Fruit fly (Drosophila melanogaster): ENCODE data around the gene CG33170.

The CG33170 gene

dm6 chr3L:22822544-22823175 lies 41.7 kb upstream of the CG33170 start (continued):
- no peak for TF ChIP-seq CG30403 (GFP tag; optimal IDR thresholded peaks at IDR 0.05)
- TF ChIP-seq Blimp-1 (GFP tag; optimal IDR thresholded peaks at IDR 0.05): no peak
- no peak for TF ChIP-seq pb (GFP tag; optimal IDR thresholded peaks at IDR 0.05)
- TF ChIP-seq rib (GFP tag; IDR thresholded peaks at IDR 0.05): peak; percentile 86
- no peak for TF ChIP-seq CG2202 (tag; optimal IDR thresholded peaks at IDR 0.05)
- TF ChIP-seq ssp (GFP tag; IDR thresholded peaks at IDR 0.05): peak; percentile 43; the same call in 1 of the 2 replicates
- TF ChIP-seq CG14050 (GFP tag; IDR thresholded peaks at IDR 0.05): no peak
- TF ChIP-seq pfk (GFP tag; optimal IDR thresholded peaks at IDR 0.05): no peak
- TF ChIP-seq CG10431 (GFP tag; optimal IDR thresholded peaks at IDR 0.05): no peak
- peak; percentile 59; the same call in 1 of the 2 replicates for TF ChIP-seq CG32532 (GFP tag; IDR thresholded peaks at IDR 0.05)
- TF ChIP-seq CG3838 (GFP tag; optimal IDR thresholded peaks at IDR 0.05): no peak
- no peak for TF ChIP-seq CG13424 (tag; optimal IDR thresholded peaks at IDR 0.05)
- TF ChIP-seq CG12659 (GFP tag; optimal IDR thresholded peaks at IDR 0.05): no peak
- no peak for TF ChIP-seq CG8765 (GFP tag; IDR thresholded peaks at IDR 0.05)
- TF ChIP-seq croc (GFP tag; conservative IDR thresholded peaks at IDR 0.05): no peak
- TF ChIP-seq CG17802 (tag; optimal IDR thresholded peaks at IDR 0.05): no peak

dm6 chr3L:22823230-22823629 lies 41.2 kb upstream of the CG33170 start:
- no peak for TF ChIP-seq CG4854 (GFP tag; optimal IDR thresholded peaks at IDR 0.05)
- TF ChIP-seq gem (tag; optimal IDR thresholded peaks at IDR 0.05): no peak
- no peak for TF ChIP-seq CG13894 (tag; optimal IDR thresholded peaks at IDR 0.05)
- no peak for TF ChIP-seq CG2889 (GFP tag; IDR thresholded peaks at IDR 0.05)
- TF ChIP-seq corto (GFP tag; optimal IDR thresholded peaks at IDR 0.05): peak; percentile 33
- no peak for TF ChIP-seq CG33213 (GFP tag; optimal IDR thresholded peaks at IDR 0.05)
- TF ChIP-seq crol (GFP tag; IDR thresholded peaks at IDR 0.05): 0 out of 2 replicates have a peak, but pooled peaks have one; percentile 11
- TF ChIP-seq Scr (GFP tag; IDR thresholded peaks at IDR 0.05; ENCODE audit: partially characterized antibody): no peak
- no peak for TF ChIP-seq HmgD (GFP tag; optimal IDR thresholded peaks at IDR 0.05)
- TF ChIP-seq Eip74EF (GFP tag; optimal IDR thresholded peaks at IDR 0.05): no peak
- peak; percentile 1 for TF ChIP-seq Ets65A (GFP tag)
- no peak for TF ChIP-seq CG17186 (GFP tag; optimal IDR thresholded peaks at IDR 0.05)
- no peak for TF ChIP-seq az2 (GFP tag; optimal IDR thresholded peaks at IDR 0.05)
- no peak for TF ChIP-seq dimm (GFP tag; IDR thresholded peaks at IDR 0.05)
- no peak for TF ChIP-seq NC2β (GFP tag; optimal IDR thresholded peaks at IDR 0.05)
- TF ChIP-seq Myb (GFP tag; optimal IDR thresholded peaks at IDR 0.05): no peak
- TF ChIP-seq CG12744 (GFP tag; optimal IDR thresholded peaks at IDR 0.05): no peak
- 0 out of 3 replicates have a peak, but pooled peaks have one; percentile 13 for TF ChIP-seq HLH4C (GFP tag; IDR thresholded peaks at IDR 0.05; ENCODE audit: partially characterized antibody)
- no peak for TF ChIP-seq ato (GFP tag; IDR thresholded peaks at IDR 0.05; ENCODE audit: partially characterized antibody)

- TF ChIP-seq Gug (GFP tag; IDR thresholded peaks at IDR 0.05): no peak
- no peak for TF ChIP-seq Spps (tag; optimal IDR thresholded peaks at IDR 0.05)
- peak; percentile 75 for TF ChIP-seq crol (GFP tag; IDR thresholded peaks at IDR 0.05)
- TF ChIP-seq Deaf1 (tag; optimal IDR thresholded peaks at IDR 0.05): peak; percentile 95
- no peak for TF ChIP-seq CG11456 (GFP tag; IDR thresholded peaks at IDR 0.05)
- TF ChIP-seq gt (GFP tag; IDR thresholded peaks at IDR 0.05): no peak
- TF ChIP-seq Fer1 (GFP tag; optimal IDR thresholded peaks at IDR 0.05): no peak
- TF ChIP-seq rib (GFP tag; IDR thresholded peaks at IDR 0.05): peak; percentile 98
- TF ChIP-seq CG4854 (GFP tag; optimal IDR thresholded peaks at IDR 0.05): no peak
- TF ChIP-seq Nf-YB (GFP tag; optimal IDR thresholded peaks at IDR 0.05): no peak
- no peak for TF ChIP-seq scrt (GFP tag; optimal IDR thresholded peaks at IDR 0.05)
- peak; percentile 15; the same call in 1 of the 3 replicates for TF ChIP-seq z (GFP tag; IDR thresholded peaks at IDR 0.05)
- no peak for TF ChIP-seq CG14050 (GFP tag; IDR thresholded peaks at IDR 0.05)
- TF ChIP-seq CG17328 (GFP tag; IDR thresholded peaks at IDR 0.05): no peak
- no peak for TF ChIP-seq jigr1 (GFP tag; IDR thresholded peaks at IDR 0.05)
- TF ChIP-seq gcm (GFP tag; optimal IDR thresholded peaks at IDR 0.05): no peak
- TF ChIP-seq wek (GFP tag; optimal IDR thresholded peaks at IDR 0.05): no peak
- no peak for TF ChIP-seq trh (GFP tag; optimal IDR thresholded peaks at IDR 0.05)
Measured at dm6 chr3L:22824668-22825192, 39.7 kb upstream of the CG33170 start.

Measured in whole organism, embryonic.